Worm (Caenorhabditis elegans): Measurements from ENCODE around the gene D2023.4.

DNA sequence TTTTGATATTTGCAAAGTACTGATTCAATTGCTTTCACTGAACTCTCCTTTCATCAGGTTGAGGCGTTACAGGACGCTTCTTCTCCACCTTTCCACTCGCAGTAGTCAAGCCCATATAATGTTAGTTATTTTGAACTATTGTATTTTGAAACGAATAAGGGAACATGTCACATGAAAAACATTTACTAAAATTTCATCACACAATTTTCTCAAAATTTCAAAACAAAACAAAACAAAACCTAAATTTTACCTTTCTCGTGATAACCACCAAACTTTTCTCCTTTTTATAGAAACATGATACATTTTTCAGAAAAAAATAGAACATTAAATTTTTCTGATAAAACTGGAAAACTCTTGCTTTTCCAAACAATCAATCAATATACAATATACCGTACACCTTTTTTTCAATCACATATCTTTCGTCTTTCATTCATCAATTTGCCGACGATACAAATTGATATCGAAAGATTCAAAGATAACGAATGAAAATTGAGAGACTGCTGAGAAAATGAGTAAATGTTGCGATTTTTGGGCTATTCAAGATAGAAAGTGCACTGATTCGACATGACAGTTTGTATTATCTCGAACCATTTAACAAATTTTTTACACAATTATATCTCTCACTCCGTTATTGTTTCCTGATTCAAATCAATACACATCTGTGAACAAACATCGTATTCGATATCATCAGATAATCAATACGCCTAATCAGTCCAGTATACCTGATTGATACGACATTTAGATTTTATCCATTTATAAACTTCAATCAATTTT lies 24.3 kb downstream of the D2023.4 start:
- TF ChIP-seq nhr-6 (tag; optimal IDR thresholded peaks at IDR 0.05) (no peak), egl-27 (tag; optimal IDR thresholded peaks at IDR 0.05) (peak; percentile 59), ama-1 (optimal IDR thresholded peaks at IDR 0.05) (no peak), elt-1 (tag; optimal IDR thresholded peaks at IDR 0.05) (no peak), ztf-4 (tag; optimal IDR thresholded peaks at IDR 0.05) (no peak), ceh-16 (tag; optimal IDR thresholded peaks at IDR 0.05) (no peak)
